Worm (Caenorhabditis elegans) whole organism, midembryonic: ENCODE results near the gene F36G9.13.

ENCODE experiments used
- T22C8.4 ChIP-seq: fragments of 200-800 bp; sonication (Bioruptor generic); IDR thresholded peaks from 2 replicates; pipeline ENCODE4 v1.3.6; 2022; ENCODE audit warnings: missing genetic modification characterization, missing compliant biosample characterization
- cog-1 ChIP-seq: sonication (generic microtip); optimal IDR thresholded peaks from 2 replicates; lab custom pipeline; 2016; ENCODE audit warnings: missing genetic modification characterization, missing compliant biosample characterization
- flt-1 ChIP-seq: fragments of 200-800 bp; sonication (Bioruptor generic); IDR thresholded peaks from 2 replicates; pipeline ENCODE4 v1.3.6; 2022; ENCODE audit warnings: missing genetic modification characterization, missing compliant biosample characterization
- klf-2 ChIP-seq: fragments of 200-800 bp; sonication (Bioruptor generic); conservative IDR thresholded peaks from 2 replicates; pipeline ENCODE4 v1.3.6; 2022; ENCODE audit warnings: missing genetic modification reagents, missing genetic modification characterization, missing compliant biosample characterization
- med-1 ChIP-seq: sonication (generic microtip); optimal IDR thresholded peaks from 2 replicates; lab custom pipeline; 2017; ENCODE audit warnings: missing genetic modification characterization, mild to moderate bottlenecking, missing compliant biosample characterization, antibody characterized with exemption, missing genetic modification reagents; ENCODE audit not compliant: insufficient read depth
- ref-1 ChIP-seq: fragments of 200-800 bp; sonication (Bioruptor generic); conservative IDR thresholded peaks from 2 replicates; pipeline ENCODE4 v1.3.6; 2022; ENCODE audit warnings: missing genetic modification reagents, missing genetic modification characterization, missing compliant biosample characterization
- tab-1 ChIP-seq: fragments of 200-800 bp; sonication (Bioruptor generic); IDR thresholded peaks from 2 replicates; pipeline ENCODE4 v1.3.6; 2022; ENCODE audit warnings: missing genetic modification characterization, missing compliant biosample characterization
- ztf-23 ChIP-seq: fragments of 200-800 bp; sonication (Bioruptor generic); IDR thresholded peaks from 2 replicates; pipeline ENCODE4 v1.3.6; 2022; ENCODE audit warnings: missing genetic modification reagents, missing genetic modification characterization, missing compliant biosample characterization
- ztf-29 ChIP-seq: fragments of 200-800 bp; sonication (Bioruptor generic); IDR thresholded peaks from 2 replicates; pipeline ENCODE4 v1.3.6; 2022; ENCODE audit warnings: missing genetic modification reagents, missing genetic modification characterization, missing compliant biosample characterization

The F36G9.13 gene

DNA sequence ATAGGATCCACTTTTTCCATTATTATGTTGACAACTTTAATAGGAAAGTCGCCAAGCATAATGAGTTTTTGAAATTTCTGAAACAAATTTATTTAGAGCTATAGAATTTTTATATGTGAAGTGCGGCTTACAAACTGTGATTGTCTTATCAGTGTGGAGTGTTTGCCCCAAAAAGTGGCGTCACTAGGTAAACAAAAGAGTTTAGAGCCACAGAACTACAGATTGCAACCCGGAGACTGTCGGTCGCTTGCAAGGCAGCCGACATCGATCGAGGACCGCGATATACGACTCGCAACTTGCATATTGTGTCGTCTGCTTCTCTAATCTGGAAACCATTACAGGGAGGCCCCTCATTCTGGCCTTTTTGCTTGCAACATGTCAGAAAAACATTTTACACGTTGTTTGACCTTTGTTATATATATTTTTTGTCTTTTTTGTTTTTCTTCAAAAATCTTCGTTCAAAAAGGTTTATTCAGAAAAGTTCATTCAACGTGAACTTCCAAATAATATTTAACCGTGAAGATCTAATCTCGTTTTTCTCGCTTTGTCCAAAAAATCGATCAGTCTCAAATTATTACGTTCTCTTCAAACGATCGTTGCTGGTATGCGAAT, at the start of gene F36G9.13, which contains the start of gene fbxa-99:
TSS of gene F36G9.13 (plus strand) at position 562 of the 612 bp plus-strand sequence.
TSS of gene fbxa-99 (minus strand) at position 122 of the 612 bp plus-strand sequence.
- TF ChIP-seq klf-2 (no peak), tab-1 (GFP tag; lab: Robert Waterston, UW) (no peak), cog-1 (no peak), flt-1 (GFP tag; lab: Robert Waterston, UW) (no peak), T22C8.4 (GFP tag; lab: Robert Waterston, UW) (no peak), ztf-23 (GFP tag; lab: Robert Waterston, UW) (no peak), med-1 (GFP tag; lab: Kevin White, UChicago) (no peak), ref-1 (GFP tag; lab: Robert Waterston, UW) (no peak), ztf-29 (GFP tag; lab: Robert Waterston, UW) (no peak)

DNA sequence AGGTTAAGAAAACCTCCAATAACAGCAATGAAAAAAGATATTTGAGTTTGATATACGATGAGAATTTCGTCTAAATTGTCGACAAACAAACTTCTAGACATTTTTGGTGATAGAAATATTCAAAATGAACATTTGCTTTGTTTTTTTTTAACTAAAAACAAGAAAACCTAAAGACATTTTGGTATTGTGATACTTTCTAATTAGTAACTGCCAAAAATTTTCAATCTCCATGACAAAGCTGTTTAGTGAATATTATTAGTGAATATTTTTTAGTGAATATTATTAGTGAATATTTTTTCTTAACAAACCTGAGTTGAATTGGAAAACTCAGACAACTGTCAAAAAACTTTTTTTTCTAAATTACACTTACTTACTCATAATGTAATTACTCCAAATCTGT, 42.8 kb upstream of the F36G9.13 start, which contains the start of gene srw-55:
TSS of gene srw-55 (minus strand) at position 101 of the 400 bp plus-strand sequence.
- TF ChIP-seq cog-1 (no peak), ref-1 (GFP tag; lab: Robert Waterston, UW) (no peak), tab-1 (GFP tag; lab: Robert Waterston, UW) (no peak), ztf-29 (GFP tag; lab: Robert Waterston, UW) (no peak), med-1 (GFP tag; lab: Kevin White, UChicago) (no peak), ztf-23 (GFP tag; lab: Robert Waterston, UW) (no peak), klf-2 (no peak), T22C8.4 (GFP tag; lab: Robert Waterston, UW) (no peak)

DNA sequence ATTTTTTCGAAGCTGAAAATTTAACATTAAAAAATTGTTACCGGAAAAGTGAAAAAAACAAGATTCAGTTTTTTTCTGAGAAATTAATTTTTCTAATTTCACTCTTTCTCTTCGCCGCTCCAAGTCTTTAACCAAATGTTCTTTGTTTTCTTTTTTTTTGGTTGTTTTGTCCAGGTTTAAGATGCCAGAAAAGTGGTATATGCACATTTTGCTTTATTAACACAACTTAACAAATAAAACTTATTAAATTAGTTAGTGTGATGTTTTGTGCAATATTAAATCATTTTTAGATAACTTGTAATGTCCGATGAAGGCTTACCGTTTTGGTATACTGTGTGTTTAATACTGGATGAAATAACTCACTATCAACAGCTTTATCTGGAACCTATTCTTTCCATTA, 40.0 kb upstream of the F36G9.13 start, which contains the start of gene srw-53:
TSS of gene srw-53 (plus strand) at position 301 of the 400 bp plus-strand sequence.
- no peak for TF ChIP-seq med-1 (GFP tag; lab: Kevin White, UChicago)
- no peak for TF ChIP-seq ztf-29 (GFP tag; lab: Robert Waterston, UW)
- no peak for TF ChIP-seq cog-1
- TF ChIP-seq T22C8.4 (GFP tag; lab: Robert Waterston, UW) = no peak
- TF ChIP-seq ref-1 (GFP tag; lab: Robert Waterston, UW) = no peak
- no peak for TF ChIP-seq ztf-23 (GFP tag; lab: Robert Waterston, UW)
- TF ChIP-seq klf-2 = no peak
- no peak for TF ChIP-seq flt-1 (GFP tag; lab: Robert Waterston, UW)
- TF ChIP-seq tab-1 (GFP tag; lab: Robert Waterston, UW) = no peak

DNA sequence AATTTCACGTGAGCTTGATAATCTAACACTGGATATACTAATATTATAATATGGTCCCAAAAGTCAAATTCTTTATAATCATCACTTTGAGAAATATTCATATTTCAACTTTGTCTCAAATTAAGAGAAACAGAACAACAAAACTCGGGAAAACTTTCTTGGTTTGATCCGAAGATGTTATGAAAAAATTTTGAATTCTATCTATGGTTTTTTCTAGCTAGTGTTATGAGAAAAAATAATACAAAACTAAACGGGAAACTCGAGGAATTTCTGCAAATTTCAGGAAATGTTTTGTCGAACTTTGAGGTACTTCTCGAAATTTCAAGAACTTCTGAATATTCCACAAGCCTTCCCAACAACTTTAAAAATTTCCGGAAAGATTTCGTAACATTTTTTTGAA, 32.2 kb upstream of the F36G9.13 start, which contains the start of gene srw-59:
TSS of gene srw-59 (minus strand) at position 101 of the 400 bp plus-strand sequence.
- TF ChIP-seq med-1 (GFP tag; lab: Kevin White, UChicago) = no peak
- no peak for TF ChIP-seq T22C8.4 (GFP tag; lab: Robert Waterston, UW)

DNA sequence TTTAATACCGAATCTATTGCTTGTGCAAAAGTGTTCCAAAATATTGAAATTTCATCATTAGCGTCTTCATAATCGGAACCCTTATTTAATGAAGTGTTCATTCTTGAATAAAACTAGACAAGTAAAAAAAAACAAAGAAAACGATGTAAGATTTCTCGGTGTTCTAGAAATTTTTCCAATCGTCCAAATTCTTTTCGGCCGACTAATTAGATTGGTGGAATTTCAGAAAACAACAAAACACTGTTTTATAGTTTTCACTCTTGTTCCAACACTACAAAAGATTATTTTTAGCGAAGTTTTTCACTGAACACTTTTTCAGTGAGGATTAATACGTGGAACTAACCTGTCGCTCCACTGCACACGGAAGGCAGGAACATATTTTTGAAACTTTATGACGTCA, 30.3 kb upstream of the F36G9.13 start, which contains the start of gene srw-56:
TSS of gene srw-56 (minus strand) at position 101 of the 400 bp plus-strand sequence.
- no peak for TF ChIP-seq ztf-29 (GFP tag; lab: Robert Waterston, UW)
- TF ChIP-seq tab-1 (GFP tag; lab: Robert Waterston, UW) = no peak
- TF ChIP-seq ztf-23 (GFP tag; lab: Robert Waterston, UW) = no peak
- TF ChIP-seq T22C8.4 (GFP tag; lab: Robert Waterston, UW) = no peak
- TF ChIP-seq ref-1 (GFP tag; lab: Robert Waterston, UW) = no peak
- no peak for TF ChIP-seq med-1 (GFP tag; lab: Kevin White, UChicago)
- no peak for TF ChIP-seq cog-1
- no peak for TF ChIP-seq flt-1 (GFP tag; lab: Robert Waterston, UW)
- TF ChIP-seq klf-2 = no peak

DNA sequence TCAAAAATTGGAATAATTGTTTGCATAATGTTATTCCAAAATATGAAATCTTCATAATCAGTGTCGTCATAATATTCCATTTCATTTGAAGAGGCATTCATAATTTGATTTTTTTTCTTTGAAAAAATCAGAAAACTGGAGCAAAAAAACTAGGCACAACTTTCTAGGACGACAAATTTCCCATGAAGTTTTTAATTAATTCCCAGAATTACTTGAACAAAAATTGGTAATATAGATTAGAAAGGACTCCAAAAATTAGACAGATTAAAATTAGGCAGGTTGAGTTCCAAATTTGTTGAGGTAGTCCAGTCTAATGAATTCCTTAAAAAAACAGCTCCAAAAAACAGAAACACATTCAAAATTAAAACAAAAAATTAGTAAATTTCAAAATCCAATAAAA, 28.2 kb upstream of the F36G9.13 start, which contains the start of gene srw-57:
TSS of gene srw-57 (minus strand) at position 101 of the 400 bp plus-strand sequence.
- TF ChIP-seq med-1 (GFP tag; lab: Kevin White, UChicago) (no peak), tab-1 (GFP tag; lab: Robert Waterston, UW) (no peak), T22C8.4 (GFP tag; lab: Robert Waterston, UW) (no peak), flt-1 (GFP tag; lab: Robert Waterston, UW) (no peak), cog-1 (no peak)

DNA sequence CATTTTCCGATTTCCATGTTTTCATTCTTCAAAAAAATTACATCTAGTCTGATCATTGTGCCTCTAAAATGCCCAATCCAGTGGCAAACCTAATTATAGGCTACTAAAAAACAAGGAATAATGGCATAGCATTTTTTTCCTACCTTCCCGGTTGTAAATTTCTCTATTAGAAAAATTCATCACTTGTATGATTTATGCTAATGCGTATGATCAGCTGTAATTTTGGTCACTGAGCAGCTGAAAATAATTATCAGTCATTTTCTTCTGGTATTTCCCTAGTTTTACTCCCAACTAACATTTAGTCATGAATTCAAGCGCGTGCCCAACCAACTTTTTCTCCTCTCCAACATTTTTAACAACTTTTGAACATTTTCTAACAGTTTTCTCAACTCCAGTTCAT, 27.6 kb upstream of the F36G9.13 start, which contains the start of gene srh-186:
TSS of gene srh-186 (plus strand) at position 301 of the 400 bp plus-strand sequence.
- no peak for TF ChIP-seq flt-1 (GFP tag; lab: Robert Waterston, UW)
- TF ChIP-seq ref-1 (GFP tag; lab: Robert Waterston, UW) = no peak
- no peak for TF ChIP-seq med-1 (GFP tag; lab: Kevin White, UChicago)
- TF ChIP-seq klf-2 = no peak
- TF ChIP-seq ztf-23 (GFP tag; lab: Robert Waterston, UW) = no peak
- TF ChIP-seq ztf-29 (GFP tag; lab: Robert Waterston, UW) = no peak
- no peak for TF ChIP-seq tab-1 (GFP tag; lab: Robert Waterston, UW)
- TF ChIP-seq T22C8.4 (GFP tag; lab: Robert Waterston, UW) = no peak
- no peak for TF ChIP-seq cog-1

DNA sequence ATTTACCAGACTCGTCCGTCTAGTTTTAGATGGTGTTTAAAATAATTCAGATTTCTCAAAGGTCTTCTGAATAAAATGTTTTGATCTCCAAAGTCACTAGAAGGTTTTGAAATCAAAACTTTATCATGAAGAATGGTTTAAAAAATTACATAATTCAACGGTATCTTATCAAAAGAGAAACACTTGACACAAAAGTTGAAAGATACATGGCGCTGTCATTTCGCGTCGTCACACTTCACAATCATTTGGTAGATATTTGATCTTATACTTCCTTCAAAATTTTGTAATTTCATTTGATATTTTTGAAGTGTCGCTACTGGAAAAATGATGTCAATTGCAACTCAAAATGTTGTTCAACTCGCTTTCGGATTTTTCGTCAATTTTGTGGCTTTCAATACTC, 26.0 kb upstream of the F36G9.13 start, which contains the start of gene F36G9.3:
TSS of gene F36G9.3 (plus strand) at position 301 of the 400 bp plus-strand sequence.
- TF ChIP-seq ref-1 (GFP tag; lab: Robert Waterston, UW) (no peak), cog-1 (no peak), ztf-29 (GFP tag; lab: Robert Waterston, UW) (no peak), tab-1 (GFP tag; lab: Robert Waterston, UW) (no peak), med-1 (GFP tag; lab: Kevin White, UChicago) (no peak), T22C8.4 (GFP tag; lab: Robert Waterston, UW) (no peak), ztf-23 (GFP tag; lab: Robert Waterston, UW) (no peak), klf-2 (no peak), flt-1 (GFP tag; lab: Robert Waterston, UW) (no peak)

DNA sequence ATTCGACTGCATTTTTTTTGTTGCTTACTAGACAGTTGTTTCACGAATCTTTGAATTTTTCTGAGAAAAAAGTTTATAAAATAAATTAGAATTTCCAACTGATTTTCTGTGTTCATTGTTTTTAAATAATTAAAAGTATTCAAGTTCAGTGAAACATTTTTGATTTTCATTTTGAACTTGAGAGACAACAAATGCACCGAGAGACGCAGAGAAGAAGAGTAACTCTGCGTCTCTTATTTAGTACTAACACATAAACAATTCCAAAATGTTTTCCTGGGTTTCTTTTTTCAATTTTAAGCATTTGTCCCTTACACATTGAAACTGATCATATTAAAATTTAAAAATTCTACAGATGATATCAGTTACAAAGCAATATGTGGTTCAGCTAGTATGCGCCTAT, 23.6 kb upstream of the F36G9.13 start:
- no peak for TF ChIP-seq klf-2
- TF ChIP-seq ztf-23 (GFP tag; lab: Robert Waterston, UW) = no peak
- no peak for TF ChIP-seq cog-1
- no peak for TF ChIP-seq ref-1 (GFP tag; lab: Robert Waterston, UW)
- TF ChIP-seq T22C8.4 (GFP tag; lab: Robert Waterston, UW) = no peak
- no peak for TF ChIP-seq ztf-29 (GFP tag; lab: Robert Waterston, UW)
- no peak for TF ChIP-seq med-1 (GFP tag; lab: Kevin White, UChicago)
- no peak for TF ChIP-seq flt-1 (GFP tag; lab: Robert Waterston, UW)
- TF ChIP-seq tab-1 (GFP tag; lab: Robert Waterston, UW) = no peak
